Fruit fly (Drosophila melanogaster): ENCODE data around the gene Cyp28d2.
A peak's percentile ranks its signal among the peaks of the same experiment; 100 is the strongest.

Cyp28d2 gene

DNA sequence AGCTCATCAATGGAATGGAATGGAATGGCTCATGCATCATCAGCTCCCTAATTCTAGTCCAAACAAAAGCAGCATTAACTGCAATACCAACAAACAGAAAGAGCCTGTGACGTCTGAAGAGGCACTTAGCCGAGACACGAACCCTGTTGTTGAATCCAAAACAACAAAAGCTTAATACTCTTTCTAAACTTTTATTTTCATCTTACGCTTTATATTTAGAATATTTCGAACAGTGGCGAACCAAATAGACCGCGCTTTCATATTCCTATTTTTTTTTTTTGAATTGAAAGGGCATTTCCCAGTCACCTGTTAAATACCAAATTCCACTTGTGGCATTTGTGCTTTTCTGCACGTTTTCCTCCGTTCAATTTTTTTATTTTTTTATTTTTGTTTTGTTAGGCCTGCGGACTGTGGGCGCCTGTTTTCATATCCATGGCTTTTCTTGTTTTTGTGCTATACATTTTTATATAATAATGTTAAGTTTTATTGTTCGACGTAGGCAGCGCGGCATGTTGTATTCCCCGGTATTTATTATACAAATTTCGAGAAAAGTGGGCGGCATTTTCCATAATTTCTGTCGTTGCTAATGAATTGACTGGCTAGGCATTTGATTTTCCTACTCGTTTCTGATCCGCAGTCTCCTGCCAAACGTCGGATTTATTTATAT is 18.6 kb downstream of the Cyp28d2 start:
- TF ChIP-seq Ets21C (GFP tag; optimal IDR thresholded peaks at IDR 0.05) (peak; percentile 9), ss (GFP tag; optimal IDR thresholded peaks at IDR 0.05) (no peak), CG3919 (GFP tag; optimal IDR thresholded peaks at IDR 0.05) (peak; percentile 34), lz (GFP tag; optimal IDR thresholded peaks at IDR 0.05) (peak; percentile 40), fd85E (GFP tag; optimal IDR thresholded peaks at IDR 0.05) (no peak), Gug (GFP tag; IDR thresholded peaks at IDR 0.05) (peak; percentile 57), CG11762 (GFP tag; optimal IDR thresholded peaks at IDR 0.05; ENCODE audit: insufficient read depth) (no peak), Sox14 (GFP tag; optimal IDR thresholded peaks at IDR 0.05) (peak; percentile 34), eg (GFP tag; IDR thresholded peaks at IDR 0.05) (peak; percentile 86), Eip75B (GFP tag; optimal IDR thresholded peaks at IDR 0.05) (no peak), Smox (GFP tag; optimal IDR thresholded peaks at IDR 0.05) (no peak), Sox102F (GFP tag; optimal IDR thresholded peaks at IDR 0.05) (peak; percentile 6), esn (GFP tag; optimal IDR thresholded peaks at IDR 0.05) (peak; percentile 53), CG10631 (GFP tag; optimal IDR thresholded peaks at IDR 0.05) (peak; percentile 16), CG34406 (GFP tag; optimal IDR thresholded peaks at IDR 0.05) (no peak), dac (GFP tag; optimal IDR thresholded peaks at IDR 0.05) (no peak), CG32006 (GFP tag; optimal IDR thresholded peaks at IDR 0.05) (peak; percentile 64), Blimp-1 (GFP tag; optimal IDR thresholded peaks at IDR 0.05) (no peak), CG8119 (GFP tag; IDR thresholded peaks at IDR 0.05) (peak; percentile 79), Lpt (GFP tag; optimal IDR thresholded peaks at IDR 0.05) (peak; percentile 38), pdm3 (GFP tag; optimal IDR thresholded peaks at IDR 0.05) (peak; percentile 49), CG4318 (GFP tag; optimal IDR thresholded peaks at IDR 0.05) (peak; percentile 26), CG6792 (GFP tag; optimal IDR thresholded peaks at IDR 0.05) (peak; percentile 7), achi (GFP tag; optimal IDR thresholded peaks at IDR 0.05) (peak; percentile 27), CG6808 (GFP tag; optimal IDR thresholded peaks at IDR 0.05) (no peak), Hr39 (GFP tag; optimal IDR thresholded peaks at IDR 0.05) (no peak), Hr38 (GFP tag; optimal IDR thresholded peaks at IDR 0.05) (no peak), CG9139 (GFP tag; optimal IDR thresholded peaks at IDR 0.05) (no peak), CG11902 (GFP tag; optimal IDR thresholded peaks at IDR 0.05) (no peak), CG31627 (GFP tag; optimal IDR thresholded peaks at IDR 0.05) (peak; percentile 53), CG6276 (GFP tag; optimal IDR thresholded peaks at IDR 0.05) (peak; percentile 32), Sox15 (GFP tag; optimal IDR thresholded peaks at IDR 0.05) (no peak), CG11294 (GFP tag; IDR thresholded peaks at IDR 0.05) (peak; percentile 47; the same call in 1 of the 2 replicates), CG15336 (GFP tag; IDR thresholded peaks at IDR 0.05) (peak; percentile 84), salr (GFP tag; optimal IDR thresholded peaks at IDR 0.05) (peak in 1 of 2 experiments; percentile 4), CG10669 (GFP tag; optimal IDR thresholded peaks at IDR 0.05) (no peak), acj6 (GFP tag; optimal IDR thresholded peaks at IDR 0.05) (peak; percentile 46), CG6854 (GFP tag; optimal IDR thresholded peaks at IDR 0.05) (no peak), CG16779 (tag; optimal IDR thresholded peaks at IDR 0.05) (no peak), Hr4 (GFP tag; optimal IDR thresholded peaks at IDR 0.05) (peak; percentile 75), Eip93F (GFP tag; optimal IDR thresholded peaks at IDR 0.05) (no peak), OdsH (GFP tag; optimal IDR thresholded peaks at IDR 0.05) (peak; percentile 55), spab (GFP tag; optimal IDR thresholded peaks at IDR 0.05) (no peak), cyc (GFP tag; optimal IDR thresholded peaks at IDR 0.05) (peak; percentile 27), net (GFP tag; optimal IDR thresholded peaks at IDR 0.05) (peak; percentile 26), CG6163 (GFP tag; IDR thresholded peaks at IDR 0.05) (peak; percentile 66; the same call in 2 of the 3 replicates), vri (GFP tag; optimal IDR thresholded peaks at IDR 0.05) (peak; percentile 12), Met (GFP tag; optimal IDR thresholded peaks at IDR 0.05) (peak; percentile 48), CG8319 (GFP tag; optimal IDR thresholded peaks at IDR 0.05) (no peak), CG7368 (GFP tag; optimal IDR thresholded peaks at IDR 0.05) (no peak), Eip78C (GFP tag) (no peak), topi (GFP tag; optimal IDR thresholded peaks at IDR 0.05) (peak; percentile 28)

All from whole organism, prepupa.